Worm (Caenorhabditis elegans) whole organism, late embryonic: ENCODE measurements around the gene acds-10.

Source experiments
- C38D4.7 ChIP-seq: fragments of 200-800 bp; sonication (Bioruptor generic); optimal IDR thresholded peaks from 2 replicates; lab custom pipeline; 2018; ENCODE audit warnings: mild to moderate bottlenecking, missing genetic modification characterization, moderate library complexity, missing compliant biosample characterization
- F13H6.1 ChIP-seq: sonication (generic microtip); optimal IDR thresholded peaks from 2 replicates; lab custom pipeline; 2016; ENCODE audit warnings: missing genetic modification characterization, missing compliant biosample characterization
- ama-1 ChIP-seq: fragments of 150-350 bp; optimal IDR thresholded peaks from 2 replicates; lab custom pipeline; 2014
- ceh-18 ChIP-seq: sonication (generic microtip); optimal IDR thresholded peaks from 2 replicates; lab custom pipeline; 2016; ENCODE audit warnings: missing genetic modification characterization, missing compliant biosample characterization
- ceh-2 ChIP-seq: sonication (generic microtip); optimal IDR thresholded peaks from 2 replicates; lab custom pipeline; 2016; ENCODE audit warnings: missing genotype, missing genetic modification characterization, missing compliant biosample characterization
- ceh-22 ChIP-seq: sonication (generic microtip); optimal IDR thresholded peaks from 2 replicates; lab custom pipeline; 2017; ENCODE audit warnings: missing biosample characterization, missing genetic modification characterization
- ceh-30 ChIP-seq: fragments of 150-350 bp; optimal IDR thresholded peaks from 2 replicates; lab custom pipeline; 2014; ENCODE audit warnings: missing biosample characterization, missing genetic modification characterization
- ceh-31 ChIP-seq: sonication (generic microtip); optimal IDR thresholded peaks from 2 replicates; lab custom pipeline; 2016; ENCODE audit warnings: missing genetic modification characterization, missing compliant biosample characterization
- ceh-45 ChIP-seq: fragments of 200-800 bp; sonication (Bioruptor generic); IDR thresholded peaks from 2 replicates; pipeline ENCODE4 v1.3.6; 2022; ENCODE audit warnings: missing genetic modification reagents, missing genetic modification characterization, missing compliant biosample characterization
- ceh-9 ChIP-seq: sonication (generic microtip); optimal IDR thresholded peaks from 2 replicates; lab custom pipeline; 2016; ENCODE audit warnings: mild to moderate bottlenecking, missing genetic modification characterization, inconsistent platforms, missing compliant biosample characterization
- che-1 ChIP-seq: sonication (generic microtip); optimal IDR thresholded peaks from 2 replicates; lab custom pipeline; 2016; ENCODE audit warnings: mild to moderate bottlenecking, missing genetic modification characterization, missing compliant biosample characterization
- elt-2 ChIP-seq: sonication (generic microtip); optimal IDR thresholded peaks from 2 replicates; lab custom pipeline; 2016; ENCODE audit warnings: missing genetic modification reagents, missing genetic modification characterization, missing compliant biosample characterization
- elt-4 ChIP-seq: sonication (generic microtip); optimal IDR thresholded peaks from 2 replicates; lab custom pipeline; 2016; ENCODE audit warnings: missing genetic modification characterization, missing compliant biosample characterization
- ets-4 ChIP-seq: sonication (generic microtip); optimal IDR thresholded peaks from 2 replicates; lab custom pipeline; 2016; ENCODE audit warnings: missing genetic modification characterization, missing compliant biosample characterization
- fax-1 ChIP-seq: sonication (generic microtip); optimal IDR thresholded peaks from 2 replicates; lab custom pipeline; 2016; ENCODE audit warnings: missing genotype, missing genetic modification characterization, missing compliant biosample characterization
- fkh-6 ChIP-seq: sonication (generic microtip); optimal IDR thresholded peaks from 2 replicates; lab custom pipeline; 2016; ENCODE audit warnings: missing genetic modification characterization, missing compliant biosample characterization
- gmeb-2 ChIP-seq: sonication (generic microtip); optimal IDR thresholded peaks from 2 replicates; lab custom pipeline; 2016; ENCODE audit warnings: missing genetic modification characterization, inconsistent platforms, missing compliant biosample characterization
- hlh-30 ChIP-seq: sonication (generic microtip); optimal IDR thresholded peaks from 2 replicates; lab custom pipeline; 2017; ENCODE audit warnings: antibody characterized with exemption, missing genetic modification characterization, missing compliant biosample characterization; ENCODE audit not compliant: insufficient read depth
- hlh-6 ChIP-seq: sonication (generic microtip); optimal IDR thresholded peaks from 2 replicates; lab custom pipeline; 2016; ENCODE audit warnings: missing genotype, missing genetic modification characterization, missing compliant biosample characterization
- lim-6 ChIP-seq: sonication (generic microtip); optimal IDR thresholded peaks from 2 replicates; lab custom pipeline; 2016; ENCODE audit warnings: missing genetic modification characterization, missing compliant biosample characterization
- madf-2 ChIP-seq: sonication (generic microtip); optimal IDR thresholded peaks from 2 replicates; lab custom pipeline; 2017; ENCODE audit warnings: missing genetic modification characterization, missing compliant biosample characterization
- mec-3 ChIP-seq: sonication (generic microtip); optimal IDR thresholded peaks from 2 replicates; lab custom pipeline; 2016; ENCODE audit warnings: borderline replicate concordance, missing genetic modification characterization, missing compliant biosample characterization
- odd-2 ChIP-seq: sonication (generic microtip); optimal IDR thresholded peaks from 2 replicates; lab custom pipeline; 2017; ENCODE audit warnings: antibody characterized with exemption, mild to moderate bottlenecking, missing genetic modification characterization, missing compliant biosample characterization
- pag-3 ChIP-seq: sonication (generic microtip); optimal IDR thresholded peaks from 2 replicates; lab custom pipeline; 2016; ENCODE audit warnings: missing compliant biosample characterization, missing genetic modification characterization, borderline replicate concordance
- pax-1 ChIP-seq: fragments of 150-350 bp; optimal IDR thresholded peaks from 2 replicates; lab custom pipeline; 2014; ENCODE audit warnings: missing biosample characterization, missing genetic modification characterization
- pha-4 ChIP-seq: fragments of 150-350 bp; optimal IDR thresholded peaks from 2 replicates; lab custom pipeline; 2018; ENCODE audit warnings: missing biosample characterization, missing genetic modification reagents, missing genetic modification characterization
- pros-1 ChIP-seq: fragments of 150-350 bp; optimal IDR thresholded peaks from 2 replicates; lab custom pipeline; 2014; ENCODE audit warnings: missing biosample characterization, missing genetic modification reagents, missing genetic modification characterization
- sdc-2 ChIP-seq: sonication (generic microtip); optimal IDR thresholded peaks from 2 replicates; lab custom pipeline; 2016; ENCODE audit warnings: missing genotype, missing genetic modification characterization, missing compliant biosample characterization
- tbx-2 ChIP-seq: sonication (generic microtip); optimal IDR thresholded peaks from 2 replicates; lab custom pipeline; 2016; ENCODE audit warnings: missing genetic modification characterization, missing compliant biosample characterization
- unc-3 ChIP-seq, 2 experiments: fragments of 200-800 bp in 1 of 2; sonication (Bioruptor generic) in 1 of 2; sonication (generic microtip) in 1 of 2; conservative IDR thresholded peaks in 1 of 2; optimal IDR thresholded peaks in 1 of 2; 2 replicates each; pipeline versions ENCODE4 v1.3.6 to Lab custom; 2016 to 2022; ENCODE audit warnings: missing compliant biosample characterization in 2 of 2, missing genetic modification characterization in 2 of 2, missing genetic modification reagents in 1 of 2
- unc-42 ChIP-seq: sonication (generic microtip); optimal IDR thresholded peaks from 2 replicates; lab custom pipeline; 2016; ENCODE audit warnings: missing genotype, missing genetic modification characterization, missing compliant biosample characterization
- zip-5 ChIP-seq: sonication (generic microtip); optimal IDR thresholded peaks from 2 replicates; lab custom pipeline; 2016; ENCODE audit warnings: missing genetic modification characterization, missing compliant biosample characterization
- ztf-16 ChIP-seq: sonication (generic microtip); optimal IDR thresholded peaks from 2 replicates; lab custom pipeline; 2017; ENCODE audit warnings: missing genetic modification characterization, missing compliant biosample characterization

acds-10 gene

ce11 chrV:5705510-5705909, 42.1 kb upstream of the acds-10 start, which contains the start of gene peli-1:
TSS of gene peli-1 (plus strand) at chrV:5705810.
- no peak for TF ChIP-seq madf-2
- no peak for TF ChIP-seq che-1 (tag; lab: Kevin White, UChicago)

ce11 chrV:5708331-5708730, 39.3 kb upstream of the acds-10 start:
- TF ChIP-seq ztf-16 (tag; lab: Kevin White, UChicago): no peak
- TF ChIP-seq ceh-22: no peak
- TF ChIP-seq che-1 (tag; lab: Kevin White, UChicago): no peak
- TF ChIP-seq ceh-30 (tag; lab: Kevin White, UChicago): no peak
- no peak for TF ChIP-seq sdc-2 (tag; lab: Kevin White, UChicago)
- TF ChIP-seq ceh-18: no peak
- peak; percentile 56 for TF ChIP-seq unc-42
- no peak for TF ChIP-seq lim-6 (tag; lab: Kevin White, UChicago)

ce11 chrV:5712189-5712588, 35.4 kb upstream of the acds-10 start:
- TF ChIP-seq ceh-31: no peak
- peak; percentile 21 for TF ChIP-seq unc-42

ce11 chrV:5712652-5713051, 35.0 kb upstream of the acds-10 start, which contains the start of gene gcst-1:
TSS of gene gcst-1 (plus strand) at chrV:5712928.
- TF ChIP-seq ztf-16 (tag; lab: Kevin White, UChicago) (no peak), pha-4 (tag; lab: Kevin White, UChicago) (no peak), hlh-6 (no peak), tbx-2 (no peak), zip-5 (no peak), elt-2 (tag; lab: Kevin White, UChicago) (peak; percentile 82), unc-3 (GFP tag; conservative IDR thresholded peaks at IDR 0.05; lab: Robert Waterston, UW) (no peak), unc-3 (tag; optimal IDR thresholded peaks at IDR 0.05; lab: Kevin White, UChicago) (no peak)

ce11 chrV:5713510-5713909, 34.1 kb upstream of the acds-10 start:
- TF ChIP-seq C38D4.7 (GFP tag; lab: Kevin White, UChicago) (no peak), lim-6 (tag; lab: Kevin White, UChicago) (no peak), pag-3 (tag; lab: Kevin White, UChicago) (no peak)
- TF ChIP-seq, all 69 proteins: peak for 0

DNA sequence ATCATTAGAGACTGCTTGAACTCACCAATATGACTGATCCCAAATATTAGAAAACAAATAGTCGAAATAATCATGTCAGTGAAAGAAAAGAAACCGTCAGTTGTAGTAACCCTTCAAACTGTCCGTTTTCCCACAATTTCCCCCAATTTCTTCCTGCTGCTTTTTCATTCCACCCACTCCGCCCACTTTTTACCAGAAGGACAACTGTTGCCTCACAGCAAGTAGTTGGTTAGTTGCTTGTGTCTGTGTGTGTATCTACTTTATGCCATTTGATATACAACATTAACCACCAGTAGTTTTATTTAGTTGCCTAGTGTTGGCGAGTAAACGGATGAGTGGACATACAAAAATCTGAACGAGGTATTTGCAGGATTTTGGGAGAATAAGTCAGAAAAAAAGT, 31.1 kb upstream of the acds-10 start, which contains the start of gene K09H11.9:
TSS of gene K09H11.9 (minus strand) at position 101 of the 400 bp plus-strand sequence.
- TF ChIP-seq ama-1 (lab: Kevin White, UChicago) (no peak), ceh-2 (no peak)

- no peak for TF ChIP-seq pax-1 (tag; lab: Kevin White, UChicago)
- TF ChIP-seq pros-1 (tag; lab: Kevin White, UChicago): no peak
- no peak for TF ChIP-seq ceh-45 (GFP tag; lab: Robert Waterston, UW)
- TF ChIP-seq fkh-6 (tag; lab: Kevin White, UChicago): no peak
- TF ChIP-seq hlh-6: no peak
- TF ChIP-seq gmeb-2 (tag; lab: Kevin White, UChicago): no peak
- TF ChIP-seq, all 69 proteins: peak for 0
Observed at ce11 chrV:5717237-5717935, 30.2 kb upstream of the acds-10 start, which contains the start of gene rga-3. TSS of gene rga-3 (plus strand) at chrV:5717885.

- TF ChIP-seq ceh-9 (no peak), ets-4 (no peak), fax-1 (tag; lab: Kevin White, UChicago) (no peak), odd-2 (tag; lab: Kevin White, UChicago) (no peak), unc-42 (no peak), mec-3 (tag; lab: Kevin White, UChicago) (no peak), elt-4 (tag; lab: Kevin White, UChicago) (no peak), hlh-30 (tag; lab: Kevin White, UChicago) (no peak), ceh-30 (tag; lab: Kevin White, UChicago) (no peak), F13H6.1 (tag; lab: Kevin White, UChicago) (no peak)
Observed at ce11 chrV:5722093-5722492, 25.5 kb upstream of the acds-10 start.
